Fruit fly (Drosophila melanogaster): ENCODE results near the gene CG33920.

dm6 chr3R:31062344-31062964 lies 17.5 kb upstream of the CG33920 start:
- no peak for TF ChIP-seq CG6791 (GFP tag; IDR thresholded peaks at IDR 0.05; ENCODE audit: partially characterized antibody)
- TF ChIP-seq CG4328 (GFP tag; optimal IDR thresholded peaks at IDR 0.05): no peak
- no peak for TF ChIP-seq sisA (GFP tag; IDR thresholded peaks at IDR 0.05)

Data from whole organism, embryonic.